Worm (Caenorhabditis elegans) whole organism, L4 larva: ENCODE data around the gene R02D5.3.
A peak's percentile ranks its signal among the peaks of the same experiment; 100 is the strongest.

ENCODE experiments used
- F26F4.8 ChIP-seq: fragments of 200-800 bp; sonication (Bioruptor generic); conservative IDR thresholded peaks from 2 replicates; pipeline ENCODE4 v1.3.6; 2022; ENCODE audit warnings: missing genetic modification characterization, missing compliant biosample characterization
- R02D3.7 ChIP-seq: fragments of 150-350 bp; sonication (generic microtip); optimal IDR thresholded peaks from 3 replicates; lab custom pipeline; 2014; ENCODE audit warnings: missing biosample characterization, missing genetic modification characterization
- ama-1 ChIP-seq: fragments of 150-350 bp; optimal IDR thresholded peaks from 2 replicates; lab custom pipeline; 2014; ENCODE audit warnings: inconsistent platforms, mixed read lengths
- attf-4 ChIP-seq: sonication (generic microtip); optimal IDR thresholded peaks from 3 replicates; lab custom pipeline; 2017; ENCODE audit warnings: missing biosample characterization, missing genetic modification characterization
- lin-13 ChIP-seq: fragments of 150-350 bp; optimal IDR thresholded peaks from 2 replicates; lab custom pipeline; 2014; ENCODE audit warnings: missing biosample characterization, missing genetic modification reagents, missing genetic modification characterization
- mdl-1 ChIP-seq, 2 experiments: fragments of 150-350 bp in 1 of 2; sonication (generic microtip) in 1 of 2; optimal IDR thresholded peaks; 2 replicates each; lab custom pipeline; 2014 to 2017; ENCODE audit warnings: missing biosample characterization in 2 of 2, missing genetic modification characterization in 2 of 2
- nhr-28 ChIP-seq: fragments of 150-350 bp; optimal IDR thresholded peaks from 2 replicates; lab custom pipeline; 2014; ENCODE audit warnings: missing biosample characterization, missing genetic modification characterization

DNA sequence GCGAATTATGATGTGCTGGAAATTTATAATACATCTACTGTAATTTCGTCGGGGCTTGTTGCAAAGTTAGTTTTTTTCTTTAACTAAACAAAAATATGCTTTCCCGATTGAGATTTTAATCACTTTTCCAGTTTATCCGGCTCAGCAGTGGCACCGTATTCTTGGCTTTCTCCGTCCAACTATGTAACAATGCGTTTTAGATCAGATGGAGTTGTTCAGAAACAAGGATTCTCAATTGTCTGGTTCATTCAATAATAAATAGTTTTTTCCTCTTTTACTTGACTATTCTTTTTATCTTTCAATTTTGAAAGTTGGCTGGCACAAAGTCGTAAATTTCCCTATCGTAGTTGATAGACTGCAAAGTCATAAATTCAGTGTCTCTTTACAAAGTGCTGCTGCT, 8.9 kb upstream of the R02D5.3 start, which contains the start of gene clec-56:
- no peak for TF ChIP-seq attf-4 (tag; lab: Kevin White, UChicago)
- TF ChIP-seq nhr-28 = peak; percentile 36
- no peak for TF ChIP-seq R02D3.7
- TF ChIP-seq ama-1 (lab: Kevin White, UChicago) = no peak
- TF ChIP-seq lin-13 (GFP tag; lab: Kevin White, UChicago) = no peak
- TF ChIP-seq mdl-1 (tag; optimal IDR thresholded peaks at IDR 0.05; lab: Kevin White, UChicago) = no peak
- TF ChIP-seq F26F4.8 (GFP tag; lab: Robert Waterston, UW) = no peak
